Fruit fly (Drosophila melanogaster) whole organism, prepupa: Measurements from ENCODE around the gene Mtpalpha.

Experiments used
- CG10631 ChIP-seq: fragments of 200-800 bp; sonication (Bioruptor generic); optimal IDR thresholded peaks from 2 replicates; lab custom pipeline; 2016; ENCODE audit warnings: missing biosample characterization, missing genetic modification characterization
- CG10669 ChIP-seq: fragments of 200-800 bp; sonication (Bioruptor generic); optimal IDR thresholded peaks from 3 replicates; lab custom pipeline; 2018; ENCODE audit warnings: missing biosample characterization, mild to moderate bottlenecking, missing genetic modification characterization, moderate library complexity
- CG11294 ChIP-seq: fragments of 200-800 bp; sonication (Bioruptor generic); IDR thresholded peaks from 2 replicates; pipeline ENCODE4 v1.3.6; 2022; ENCODE audit warnings: missing biosample characterization, missing genetic modification characterization
- CG11762 ChIP-seq: fragments of 200-800 bp; sonication (Bioruptor generic); optimal IDR thresholded peaks from 3 replicates; lab custom pipeline; 2016; ENCODE audit warnings: missing biosample characterization, missing genetic modification characterization; ENCODE audit not compliant: insufficient read depth
- CG15336 ChIP-seq: fragments of 200-800 bp; sonication (Bioruptor generic); IDR thresholded peaks from 2 replicates; pipeline ENCODE4 v1.3.6; 2022; ENCODE audit warnings: missing biosample characterization, missing genetic modification characterization
- CG1621 ChIP-seq: fragments of 200-800 bp; sonication (Bioruptor generic); optimal IDR thresholded peaks from 3 replicates; lab custom pipeline; 2018; ENCODE audit warnings: missing biosample characterization, mild to moderate bottlenecking, missing genetic modification characterization
- CG16779 ChIP-seq: fragments of 200-800 bp; sonication (Bioruptor generic); optimal IDR thresholded peaks from 3 replicates; lab custom pipeline; 2017; ENCODE audit warnings: missing biosample characterization, mild to moderate bottlenecking, missing genetic modification characterization
- CG3032 ChIP-seq: fragments of 200-800 bp; optimal IDR thresholded peaks from 2 replicates; lab custom pipeline; 2019; ENCODE audit warnings: missing biosample characterization, mild to moderate bottlenecking, missing genetic modification characterization, moderate library complexity
- CG32006 ChIP-seq: fragments of 200-800 bp; sonication (Bioruptor generic); optimal IDR thresholded peaks from 3 replicates; lab custom pipeline; 2017; ENCODE audit warnings: missing biosample characterization, mild to moderate bottlenecking, missing genetic modification characterization
- CG34406 ChIP-seq: fragments of 200-800 bp; sonication (Bioruptor generic); optimal IDR thresholded peaks from 3 replicates; lab custom pipeline; 2016; ENCODE audit warnings: missing biosample characterization, missing genetic modification characterization
- CG3919 ChIP-seq: fragments of 200-800 bp; sonication (Bioruptor generic); optimal IDR thresholded peaks from 3 replicates; lab custom pipeline; 2016; ENCODE audit warnings: missing biosample characterization, missing genetic modification characterization
- CG4318 ChIP-seq: fragments of 200-800 bp; sonication (Bioruptor generic); optimal IDR thresholded peaks from 3 replicates; lab custom pipeline; 2017; ENCODE audit warnings: missing biosample characterization, mild to moderate bottlenecking, missing genetic modification characterization
- CG6163 ChIP-seq: fragments of 200-800 bp; sonication (Bioruptor generic); IDR thresholded peaks from 3 replicates; pipeline ENCODE4 v1.3.6; 2022; ENCODE audit warnings: missing biosample characterization, missing genetic modification characterization
- CG6276 ChIP-seq: fragments of 200-800 bp; sonication (Bioruptor generic); optimal IDR thresholded peaks from 2 replicates; lab custom pipeline; 2017; ENCODE audit warnings: missing biosample characterization, mild to moderate bottlenecking, missing genetic modification characterization
- CG6792 ChIP-seq: fragments of 200-800 bp; sonication (Bioruptor generic); optimal IDR thresholded peaks from 3 replicates; lab custom pipeline; 2016; ENCODE audit warnings: missing biosample characterization, missing genetic modification characterization
- CG6854 ChIP-seq: fragments of 200-800 bp; sonication (Bioruptor generic); optimal IDR thresholded peaks from 2 replicates; lab custom pipeline; 2017; ENCODE audit warnings: missing biosample characterization, mild to moderate bottlenecking, missing genetic modification characterization
- CG8119 ChIP-seq: fragments of 200-800 bp; sonication (Bioruptor generic); IDR thresholded peaks from 3 replicates; pipeline ENCODE4 v1.3.6; 2022; ENCODE audit warnings: missing biosample characterization, missing genetic modification characterization
- CG8319 ChIP-seq: fragments of 200-800 bp; sonication (Bioruptor generic); optimal IDR thresholded peaks from 3 replicates; lab custom pipeline; 2016; ENCODE audit warnings: missing biosample characterization, missing genetic modification characterization
- CG8632 ChIP-seq: fragments of 200-800 bp; sonication (Bioruptor generic); optimal IDR thresholded peaks from 3 replicates; lab custom pipeline; 2016; ENCODE audit warnings: missing biosample characterization, missing genetic modification characterization
- Eip75B ChIP-seq: fragments of 200-800 bp; sonication (Bioruptor generic); optimal IDR thresholded peaks from 3 replicates; lab custom pipeline; 2016; ENCODE audit warnings: missing biosample characterization, missing genetic modification characterization
- Eip78C ChIP-seq: fragments of 200-800 bp; sonication (Bioruptor generic); peaks from one replicate; lab custom pipeline; 2016; ENCODE audit warnings: missing biosample characterization, missing genetic modification characterization
- Eip93F ChIP-seq: fragments of 200-800 bp; sonication (Bioruptor generic); optimal IDR thresholded peaks from 2 replicates; lab custom pipeline; 2016; ENCODE audit warnings: missing biosample characterization, mild to moderate bottlenecking, missing genetic modification characterization
- Ets21C ChIP-seq: fragments of 200-800 bp; sonication (Bioruptor generic); optimal IDR thresholded peaks from 3 replicates; lab custom pipeline; 2016; ENCODE audit warnings: missing biosample characterization, missing genetic modification characterization
- Ets96B ChIP-seq: fragments of 200-800 bp; optimal IDR thresholded peaks from 2 replicates; lab custom pipeline; 2019; ENCODE audit warnings: missing biosample characterization, mild to moderate bottlenecking, missing genetic modification characterization, moderate library complexity
- Gug ChIP-seq: fragments of 200-800 bp; sonication (Bioruptor generic); IDR thresholded peaks from 2 replicates; pipeline ENCODE4 v1.3.6; 2022; ENCODE audit warnings: missing biosample characterization, missing genetic modification characterization
- Hr38 ChIP-seq: sonication (Bioruptor generic); optimal IDR thresholded peaks from 2 replicates; lab custom pipeline; 2016; ENCODE audit warnings: missing biosample characterization, missing genetic modification characterization
- Hr39 ChIP-seq: fragments of 200-800 bp; sonication (Bioruptor generic); optimal IDR thresholded peaks from 2 replicates; lab custom pipeline; 2016; ENCODE audit warnings: missing biosample characterization, missing genetic modification characterization
- Hr4 ChIP-seq: fragments of 200-800 bp; sonication (Bioruptor generic); optimal IDR thresholded peaks from 3 replicates; lab custom pipeline; 2016; ENCODE audit warnings: missing biosample characterization, missing genetic modification characterization
- Lpt ChIP-seq: fragments of 200-800 bp; sonication (Bioruptor generic); optimal IDR thresholded peaks from 3 replicates; lab custom pipeline; 2016; ENCODE audit warnings: missing biosample characterization, missing genetic modification characterization
- Met ChIP-seq: fragments of 200-800 bp; sonication (Bioruptor generic); optimal IDR thresholded peaks from 3 replicates; lab custom pipeline; 2016; ENCODE audit warnings: missing biosample characterization, missing genetic modification characterization
- OdsH ChIP-seq: fragments of 200-800 bp; sonication (Bioruptor generic); optimal IDR thresholded peaks from 3 replicates; lab custom pipeline; 2016; ENCODE audit warnings: missing biosample characterization, missing genetic modification characterization
- Smox ChIP-seq: fragments of 200-800 bp; sonication (Bioruptor generic); optimal IDR thresholded peaks from 3 replicates; lab custom pipeline; 2016; ENCODE audit warnings: missing biosample characterization, missing genetic modification characterization
- Sox15 ChIP-seq: fragments of 200-800 bp; sonication (Bioruptor generic); optimal IDR thresholded peaks from 3 replicates; lab custom pipeline; 2016; ENCODE audit warnings: missing biosample characterization, missing genetic modification characterization
- achi ChIP-seq: fragments of 200-800 bp; sonication (Bioruptor generic); optimal IDR thresholded peaks from 3 replicates; lab custom pipeline; 2016; ENCODE audit warnings: missing biosample characterization, missing genetic modification characterization
- acj6 ChIP-seq: fragments of 200-800 bp; sonication (Bioruptor generic); optimal IDR thresholded peaks from 3 replicates; lab custom pipeline; 2016; ENCODE audit warnings: missing biosample characterization, missing genetic modification characterization
- cyc ChIP-seq: fragments of 200-800 bp; sonication (Bioruptor generic); optimal IDR thresholded peaks from 3 replicates; lab custom pipeline; 2016; ENCODE audit warnings: missing biosample characterization, missing genetic modification characterization
- dac ChIP-seq: fragments of 200-800 bp; sonication (Bioruptor generic); optimal IDR thresholded peaks from 2 replicates; lab custom pipeline; 2017; ENCODE audit warnings: missing biosample characterization, mild to moderate bottlenecking, missing genetic modification characterization
- dsx ChIP-seq: fragments of 200-800 bp; optimal IDR thresholded peaks from 3 replicates; lab custom pipeline; 2019; ENCODE audit warnings: missing biosample characterization, mild to moderate bottlenecking, missing genetic modification characterization, moderate library complexity; ENCODE audit not compliant: poor library complexity, severe bottlenecking
- eg ChIP-seq: fragments of 200-800 bp; sonication (Bioruptor generic); IDR thresholded peaks from 3 replicates; pipeline ENCODE4 v1.3.6; 2022; ENCODE audit warnings: missing biosample characterization, missing genetic modification characterization
- esn ChIP-seq: fragments of 200-800 bp; sonication (Bioruptor generic); optimal IDR thresholded peaks from 2 replicates; lab custom pipeline; 2016; ENCODE audit warnings: missing biosample characterization, mild to moderate bottlenecking, missing genetic modification characterization, moderate library complexity
- fd85E ChIP-seq: fragments of 200-800 bp; sonication (Bioruptor generic); optimal IDR thresholded peaks from 3 replicates; lab custom pipeline; 2016; ENCODE audit warnings: missing biosample characterization, missing genetic modification characterization
- fkh ChIP-seq: fragments of 200-800 bp; sonication (Bioruptor generic); optimal IDR thresholded peaks from 3 replicates; lab custom pipeline; 2017; ENCODE audit warnings: missing biosample characterization, mild to moderate bottlenecking, missing genetic modification characterization, moderate library complexity
- lz ChIP-seq: fragments of 200-800 bp; sonication (Bioruptor generic); optimal IDR thresholded peaks from 3 replicates; lab custom pipeline; 2016; ENCODE audit warnings: missing biosample characterization, missing genetic modification characterization
- net ChIP-seq: fragments of 200-800 bp; sonication (Bioruptor generic); optimal IDR thresholded peaks from 3 replicates; lab custom pipeline; 2016; ENCODE audit warnings: missing biosample characterization, missing genetic modification characterization
- pdm3 ChIP-seq: fragments of 200-800 bp; sonication (Bioruptor generic); optimal IDR thresholded peaks from 3 replicates; lab custom pipeline; 2016; ENCODE audit warnings: missing biosample characterization, missing genetic modification characterization
- salr ChIP-seq, 2 experiments: fragments of 200-800 bp; sonication (Bioruptor generic); optimal IDR thresholded peaks; 3 replicates each; lab custom pipeline; 2016 to 2018; ENCODE audit warnings: missing biosample characterization in 2 of 2, missing genetic modification characterization in 2 of 2, mild to moderate bottlenecking in 1 of 2
- spab ChIP-seq: fragments of 200-800 bp; sonication (Bioruptor generic); optimal IDR thresholded peaks from 2 replicates; lab custom pipeline; 2017; ENCODE audit warnings: missing biosample characterization, mild to moderate bottlenecking, missing genetic modification characterization, missing genetic modification reagents
- topi ChIP-seq: fragments of 200-800 bp; sonication (Bioruptor generic); optimal IDR thresholded peaks from 3 replicates; lab custom pipeline; 2016; ENCODE audit warnings: missing biosample characterization, missing genetic modification characterization
- vri ChIP-seq: fragments of 200-800 bp; sonication (Bioruptor generic); optimal IDR thresholded peaks from 3 replicates; lab custom pipeline; 2016; ENCODE audit warnings: missing biosample characterization, mild to moderate bottlenecking, missing genetic modification characterization

The Mtpalpha gene

dm6 chr2L:9565387-9565786 lies 11.2 kb downstream of the Mtpalpha start, which contains the start of gene CG46468:
Gene CG46468, minus strand, starts transcription at chr2L:9565438.
- TF ChIP-seq fd85E (GFP tag; lab: Kevin White, UChicago) (no peak), eg (GFP tag; lab: Robert Waterston, UW) (peak; percentile 53; the same call in 2 of the 3 replicates), CG15336 (0 out of 2 replicates have a peak, but pooled peaks have one; percentile 14), Ets21C (no peak), OdsH (GFP tag; lab: Kevin White, UChicago) (no peak), Hr4 (GFP tag; lab: Kevin White, UChicago) (no peak)

dm6 chr2L:9564527-9564926 lies 12.0 kb downstream of the Mtpalpha start:
- TF ChIP-seq CG3032 (tag; lab: Kevin White, UChicago) (peak; percentile 24), pdm3 (GFP tag; lab: Kevin White, UChicago) (peak; percentile 44), CG11294 (GFP tag; lab: Robert Waterston, UW) (peak; percentile 54; the same call in 1 of the 2 replicates), Ets96B (tag; lab: Kevin White, UChicago) (peak; percentile 31), CG8119 (GFP tag; lab: Robert Waterston, UW) (peak; percentile 84), CG6163 (peak; percentile 52), CG3919 (peak; percentile 37), CG8319 (GFP tag; lab: Kevin White, UChicago) (no peak), eg (GFP tag; lab: Robert Waterston, UW) (peak; percentile 52; the same call in 2 of the 3 replicates), Eip93F (GFP tag; lab: Kevin White, UChicago) (no peak), fkh (GFP tag; lab: Kevin White, UChicago) (no peak), Sox15 (GFP tag; lab: Kevin White, UChicago) (no peak), lz (GFP tag; lab: Kevin White, UChicago) (peak; percentile 8), Hr4 (GFP tag; lab: Kevin White, UChicago) (peak; percentile 76), CG8632 (GFP tag; lab: Kevin White, UChicago) (peak; percentile 15), dsx (GFP tag; lab: Kevin White, UChicago) (no peak), Hr39 (GFP tag; lab: Kevin White, UChicago) (no peak), CG4318 (GFP tag; lab: Kevin White, UChicago) (peak; percentile 64), CG10669 (peak; percentile 14), spab (GFP tag; lab: Kevin White, UChicago) (peak; percentile 1), CG1621 (tag; lab: Kevin White, UChicago) (no peak), CG34406 (peak; percentile 13), esn (GFP tag; lab: Kevin White, UChicago) (peak; percentile 41), Smox (GFP tag; lab: Kevin White, UChicago) (no peak), CG15336 (peak; percentile 85), salr (GFP tag; optimal IDR thresholded peaks at IDR 0.05; lab: Kevin White, UChicago) (peak in 1 of 2 experiments; percentile 62), Eip75B (peak; percentile 15), Met (GFP tag; lab: Kevin White, UChicago) (peak; percentile 24), Hr38 (GFP tag; lab: Kevin White, UChicago) (no peak), CG6276 (GFP tag; lab: Kevin White, UChicago) (peak; percentile 76), CG10631 (GFP tag; lab: Kevin White, UChicago) (peak; percentile 50), achi (peak; percentile 67), CG32006 (GFP tag; lab: Kevin White, UChicago) (peak; percentile 80), topi (GFP tag; lab: Kevin White, UChicago) (peak; percentile 29), CG6792 (GFP tag; lab: Kevin White, UChicago) (no peak), acj6 (GFP tag; lab: Kevin White, UChicago) (peak; percentile 32), vri (GFP tag; lab: Kevin White, UChicago) (no peak), cyc (GFP tag; lab: Kevin White, UChicago) (peak; percentile 2), net (peak; percentile 31), Eip78C (GFP tag; lab: Kevin White, UChicago) (peak; percentile 61), CG16779 (tag; lab: Kevin White, UChicago) (no peak), CG11762 (GFP tag; lab: Kevin White, UChicago) (peak; percentile 13), Lpt (GFP tag; lab: Kevin White, UChicago) (peak; percentile 68), Gug (GFP tag; lab: Robert Waterston, UW) (peak; percentile 68), CG6854 (GFP tag; lab: Kevin White, UChicago) (no peak), dac (GFP tag; lab: Kevin White, UChicago) (peak; percentile 27)
- TF ChIP-seq, all 60 proteins: peak for 33
